Worm (Caenorhabditis elegans) whole organism, midembryonic: ENCODE measurements around the gene anmt-3.

Source experiments
- T22C8.4 ChIP-seq: fragments of 200-800 bp; sonication (Bioruptor generic); IDR thresholded peaks from 2 replicates; pipeline ENCODE4 v1.3.6; 2022; ENCODE audit warnings: missing genetic modification characterization, missing compliant biosample characterization
- cog-1 ChIP-seq: sonication (generic microtip); optimal IDR thresholded peaks from 2 replicates; lab custom pipeline; 2016; ENCODE audit warnings: missing genetic modification characterization, missing compliant biosample characterization
- flt-1 ChIP-seq: fragments of 200-800 bp; sonication (Bioruptor generic); IDR thresholded peaks from 2 replicates; pipeline ENCODE4 v1.3.6; 2022; ENCODE audit warnings: missing genetic modification characterization, missing compliant biosample characterization
- klf-2 ChIP-seq: fragments of 200-800 bp; sonication (Bioruptor generic); conservative IDR thresholded peaks from 2 replicates; pipeline ENCODE4 v1.3.6; 2022; ENCODE audit warnings: missing genetic modification reagents, missing genetic modification characterization, missing compliant biosample characterization
- med-1 ChIP-seq: sonication (generic microtip); optimal IDR thresholded peaks from 2 replicates; lab custom pipeline; 2017; ENCODE audit warnings: missing genetic modification characterization, mild to moderate bottlenecking, missing compliant biosample characterization, antibody characterized with exemption, missing genetic modification reagents; ENCODE audit not compliant: insufficient read depth
- ref-1 ChIP-seq: fragments of 200-800 bp; sonication (Bioruptor generic); conservative IDR thresholded peaks from 2 replicates; pipeline ENCODE4 v1.3.6; 2022; ENCODE audit warnings: missing genetic modification reagents, missing genetic modification characterization, missing compliant biosample characterization
- tab-1 ChIP-seq: fragments of 200-800 bp; sonication (Bioruptor generic); IDR thresholded peaks from 2 replicates; pipeline ENCODE4 v1.3.6; 2022; ENCODE audit warnings: missing genetic modification characterization, missing compliant biosample characterization
- ztf-23 ChIP-seq: fragments of 200-800 bp; sonication (Bioruptor generic); IDR thresholded peaks from 2 replicates; pipeline ENCODE4 v1.3.6; 2022; ENCODE audit warnings: missing genetic modification reagents, missing genetic modification characterization, missing compliant biosample characterization
- ztf-29 ChIP-seq: fragments of 200-800 bp; sonication (Bioruptor generic); IDR thresholded peaks from 2 replicates; pipeline ENCODE4 v1.3.6; 2022; ENCODE audit warnings: missing genetic modification reagents, missing genetic modification characterization, missing compliant biosample characterization

- TF ChIP-seq T22C8.4 (no peak), flt-1 (no peak), klf-2 (GFP tag; lab: Robert Waterston, UW) (no peak), ztf-23 (GFP tag; lab: Robert Waterston, UW) (no peak), tab-1 (GFP tag; lab: Robert Waterston, UW) (no peak), med-1 (no peak), ztf-29 (GFP tag; lab: Robert Waterston, UW) (no peak), ref-1 (GFP tag; lab: Robert Waterston, UW) (no peak), cog-1 (no peak)
Observed at ce11 chrV:9911165-9911564, 47.0 kb downstream of the anmt-3 start.
